Fruit fly (Drosophila melanogaster): ENCODE measurements around the gene CG8475.

CG8475 gene

dm6 chr2L:8232389-8232788 lies 35.7 kb upstream of the CG8475 start (continued):
- TF ChIP-seq CG11762 (GFP tag; optimal IDR thresholded peaks at IDR 0.05; ENCODE audit: insufficient read depth) (peak; percentile 81), CG15336 (GFP tag; IDR thresholded peaks at IDR 0.05) (peak; percentile 85), CG6276 (GFP tag; optimal IDR thresholded peaks at IDR 0.05) (peak; percentile 65), lz (GFP tag; optimal IDR thresholded peaks at IDR 0.05) (peak; percentile 62), CG1621 (tag; optimal IDR thresholded peaks at IDR 0.05) (peak; percentile 89), Hr38 (GFP tag; optimal IDR thresholded peaks at IDR 0.05) (no peak), Gug (GFP tag; IDR thresholded peaks at IDR 0.05) (peak; percentile 73), CG16779 (tag; optimal IDR thresholded peaks at IDR 0.05) (peak; percentile 60), CG6854 (GFP tag; optimal IDR thresholded peaks at IDR 0.05) (peak; percentile 1), fd85E (GFP tag; optimal IDR thresholded peaks at IDR 0.05) (peak; percentile 7), CG4318 (GFP tag; optimal IDR thresholded peaks at IDR 0.05) (peak; percentile 57), CG6792 (GFP tag; optimal IDR thresholded peaks at IDR 0.05) (peak; percentile 73), Eip78C (GFP tag) (peak; percentile 94), pdm3 (GFP tag; optimal IDR thresholded peaks at IDR 0.05) (peak; percentile 77), CG31627 (GFP tag; optimal IDR thresholded peaks at IDR 0.05) (peak; percentile 57), dac (GFP tag; optimal IDR thresholded peaks at IDR 0.05) (peak; percentile 15), CG32006 (GFP tag; optimal IDR thresholded peaks at IDR 0.05) (peak; percentile 76), CG11294 (GFP tag; IDR thresholded peaks at IDR 0.05) (peak; percentile 69; the same call in 1 of the 2 replicates), dsx (GFP tag; optimal IDR thresholded peaks at IDR 0.05; ENCODE audit: poor library complexity, severe bottlenecking) (peak; percentile 88), Hr4 (GFP tag; optimal IDR thresholded peaks at IDR 0.05) (peak; percentile 71), Sox15 (GFP tag; optimal IDR thresholded peaks at IDR 0.05) (peak; percentile 48), svp (GFP tag) (peak; percentile 67), net (GFP tag; optimal IDR thresholded peaks at IDR 0.05) (peak; percentile 77), Met (GFP tag; optimal IDR thresholded peaks at IDR 0.05) (peak; percentile 72), CG8632 (GFP tag; optimal IDR thresholded peaks at IDR 0.05) (peak; percentile 68), CG8319 (GFP tag; optimal IDR thresholded peaks at IDR 0.05) (peak; percentile 70), ss (GFP tag; optimal IDR thresholded peaks at IDR 0.05) (peak; percentile 89 to 91), eg (GFP tag; IDR thresholded peaks at IDR 0.05) (peak; percentile 82), cyc (GFP tag; optimal IDR thresholded peaks at IDR 0.05) (peak; percentile 49), CG6163 (GFP tag; IDR thresholded peaks at IDR 0.05) (peak; percentile 93), Ets21C (GFP tag; optimal IDR thresholded peaks at IDR 0.05) (peak; percentile 46), salr (GFP tag; optimal IDR thresholded peaks at IDR 0.05) (peak; percentile 78 to 86), spab (GFP tag; optimal IDR thresholded peaks at IDR 0.05) (peak; percentile 89)

- TF ChIP-seq eg (GFP tag; IDR thresholded peaks at IDR 0.05) (peak; percentile 36; the same call in 1 of the 3 replicates), spab (GFP tag; optimal IDR thresholded peaks at IDR 0.05) (peak; percentile 15), Eip78C (GFP tag) (peak; percentile 22), CG15336 (GFP tag; IDR thresholded peaks at IDR 0.05) (peak; percentile 24; the same call in 1 of the 2 replicates), CG34406 (GFP tag; optimal IDR thresholded peaks at IDR 0.05) (no peak), Sox14 (GFP tag; optimal IDR thresholded peaks at IDR 0.05) (no peak), CG10631 (GFP tag; optimal IDR thresholded peaks at IDR 0.05) (no peak), CG10669 (GFP tag; optimal IDR thresholded peaks at IDR 0.05) (peak; percentile 3), Smox (GFP tag; optimal IDR thresholded peaks at IDR 0.05) (no peak), Sox15 (GFP tag; optimal IDR thresholded peaks at IDR 0.05) (peak; percentile 3), OdsH (GFP tag; optimal IDR thresholded peaks at IDR 0.05) (peak; percentile 46), pdm3 (GFP tag; optimal IDR thresholded peaks at IDR 0.05) (peak; percentile 7), CG8119 (GFP tag; IDR thresholded peaks at IDR 0.05) (peak; percentile 26; the same call in 1 of the 3 replicates), svp (GFP tag) (peak; percentile 70), CG6163 (GFP tag; IDR thresholded peaks at IDR 0.05) (peak; percentile 55; the same call in 2 of the 3 replicates), esn (GFP tag; optimal IDR thresholded peaks at IDR 0.05) (peak; percentile 5)
Observed at dm6 chr2L:8230255-8230654, 33.5 kb upstream of the CG8475 start.

Data from whole organism, prepupa.